Worm (Caenorhabditis elegans) whole organism, mixed stage, embryonic: ENCODE results near the gene mdh-1.

ENCODE experiments used
- M03D4.4 ChIP-seq: sonication (generic microtip); optimal IDR thresholded peaks from 2 replicates; lab custom pipeline; 2017; ENCODE audit warnings: mild to moderate bottlenecking, missing genetic modification characterization, missing compliant biosample characterization
- blmp-1 ChIP-seq: fragments of 150-350 bp; optimal IDR thresholded peaks from 2 replicates; lab custom pipeline; 2014; ENCODE audit warnings: missing biosample characterization, missing genetic modification characterization
- ceh-39 ChIP-seq: fragments of 150-350 bp; optimal IDR thresholded peaks from 2 replicates; lab custom pipeline; 2014; ENCODE audit warnings: missing biosample characterization, missing genetic modification characterization
- ceh-43 ChIP-seq: fragments of 200-800 bp; sonication (Bioruptor generic); optimal IDR thresholded peaks from 2 replicates; lab custom pipeline; 2018; ENCODE audit warnings: mild to moderate bottlenecking, missing genetic modification characterization, moderate library complexity, missing compliant biosample characterization
- ceh-83 ChIP-seq: fragments of 200-800 bp; sonication (Bioruptor generic); optimal IDR thresholded peaks from 2 replicates; lab custom pipeline; 2018; ENCODE audit warnings: mild to moderate bottlenecking, missing genetic modification characterization, missing compliant biosample characterization
- ces-1 ChIP-seq: fragments of 150-350 bp; optimal IDR thresholded peaks from 2 replicates; lab custom pipeline; 2014; ENCODE audit warnings: missing biosample characterization, missing genetic modification reagents, missing genetic modification characterization
- cnd-1 ChIP-seq: fragments of 200-800 bp; sonication (Bioruptor generic); optimal IDR thresholded peaks from 2 replicates; lab custom pipeline; 2018; ENCODE audit warnings: mild to moderate bottlenecking, missing genetic modification characterization, missing compliant biosample characterization
- drap-1 ChIP-seq: fragments of 200-800 bp; sonication (Bioruptor generic); optimal IDR thresholded peaks from 3 replicates; lab custom pipeline; 2018; ENCODE audit warnings: mild to moderate bottlenecking, missing genetic modification characterization, missing compliant biosample characterization
- elt-1 ChIP-seq: sonication (generic microtip); optimal IDR thresholded peaks from 2 replicates; lab custom pipeline; 2017; ENCODE audit warnings: missing genetic modification characterization, mild to moderate bottlenecking, missing compliant biosample characterization, antibody characterized with exemption, moderate library complexity, borderline replicate concordance; ENCODE audit not compliant: insufficient read depth
- elt-3 ChIP-seq: fragments of 150-350 bp; optimal IDR thresholded peaks from 2 replicates; lab custom pipeline; 2014; ENCODE audit warnings: missing biosample characterization, missing genetic modification characterization
- flh-1 ChIP-seq: fragments of 200-800 bp; sonication (Bioruptor generic); optimal IDR thresholded peaks from 2 replicates; lab custom pipeline; 2018; ENCODE audit warnings: mild to moderate bottlenecking, missing genetic modification characterization, moderate library complexity, missing compliant biosample characterization
- ham-2 ChIP-seq: fragments of 200-800 bp; sonication (Bioruptor generic); optimal IDR thresholded peaks from 2 replicates; lab custom pipeline; 2018; ENCODE audit warnings: mild to moderate bottlenecking, missing genetic modification characterization, missing compliant biosample characterization
- hlh-1 ChIP-seq: fragments of 150-350 bp; optimal IDR thresholded peaks from 2 replicates; lab custom pipeline; 2014; ENCODE audit warnings: missing biosample characterization, missing genetic modification reagents, missing genetic modification characterization
- lin-13 ChIP-seq: fragments of 150-350 bp; optimal IDR thresholded peaks from 2 replicates; lab custom pipeline; 2014; ENCODE audit warnings: missing biosample characterization, missing genetic modification characterization
- lin-32 ChIP-seq: fragments of 200-800 bp; sonication (Bioruptor generic); optimal IDR thresholded peaks from 2 replicates; lab custom pipeline; 2018; ENCODE audit warnings: mild to moderate bottlenecking, missing genetic modification characterization, missing compliant biosample characterization
- mls-2 ChIP-seq: sonication (generic microtip); optimal IDR thresholded peaks from 2 replicates; lab custom pipeline; 2016; ENCODE audit warnings: mild to moderate bottlenecking, missing genetic modification characterization, moderate library complexity, missing compliant biosample characterization
- nhr-12 ChIP-seq: fragments of 150-350 bp; optimal IDR thresholded peaks from 2 replicates; lab custom pipeline; 2014; ENCODE audit warnings: missing biosample characterization, missing genetic modification characterization
- nhr-2 ChIP-seq: fragments of 150-350 bp; optimal IDR thresholded peaks from 2 replicates; lab custom pipeline; 2014; ENCODE audit warnings: missing biosample characterization, missing genetic modification characterization
- nhr-237 ChIP-seq: fragments of 150-350 bp; optimal IDR thresholded peaks from 2 replicates; lab custom pipeline; 2014; ENCODE audit warnings: missing biosample characterization, missing genetic modification characterization
- nhr-28 ChIP-seq: fragments of 150-350 bp; optimal IDR thresholded peaks from 2 replicates; lab custom pipeline; 2014; ENCODE audit warnings: missing biosample characterization, missing genetic modification characterization
- nhr-76 ChIP-seq: sonication (generic microtip); optimal IDR thresholded peaks from 2 replicates; lab custom pipeline; 2017; ENCODE audit warnings: missing biosample characterization, missing genetic modification characterization
- pha-4 ChIP-seq: fragments of 150-350 bp; optimal IDR thresholded peaks from 2 replicates; lab custom pipeline; 2018; ENCODE audit warnings: missing biosample characterization, missing genetic modification reagents, missing genetic modification characterization
- sem-2 ChIP-seq: fragments of 200-800 bp; sonication (Bioruptor generic); optimal IDR thresholded peaks from 2 replicates; lab custom pipeline; 2018; ENCODE audit warnings: mild to moderate bottlenecking, missing genetic modification characterization, missing compliant biosample characterization
- sptf-1 ChIP-seq: sonication (generic microtip); optimal IDR thresholded peaks from 2 replicates; lab custom pipeline; 2017; ENCODE audit warnings: mild to moderate bottlenecking, missing genetic modification characterization, moderate library complexity, missing compliant biosample characterization
- tbx-8 ChIP-seq: fragments of 200-800 bp; sonication (Bioruptor generic); optimal IDR thresholded peaks from 2 replicates; lab custom pipeline; 2018; ENCODE audit warnings: mild to moderate bottlenecking, missing genetic modification characterization, moderate library complexity, missing compliant biosample characterization
- unc-120 ChIP-seq: sonication (generic microtip); optimal IDR thresholded peaks from 2 replicates; lab custom pipeline; 2017; ENCODE audit warnings: missing genetic modification characterization, missing compliant biosample characterization; ENCODE audit not compliant: poor library complexity, severe bottlenecking
- unc-39 ChIP-seq: fragments of 150-350 bp; optimal IDR thresholded peaks from 2 replicates; lab custom pipeline; 2014; ENCODE audit warnings: missing biosample characterization, missing genetic modification characterization
- unc-62 ChIP-seq: fragments of 150-350 bp; optimal IDR thresholded peaks from 2 replicates; lab custom pipeline; 2014; ENCODE audit warnings: missing biosample characterization, missing genetic modification reagents, missing genetic modification characterization
- zip-8 ChIP-seq: fragments of 150-350 bp; optimal IDR thresholded peaks from 2 replicates; lab custom pipeline; 2014; ENCODE audit warnings: missing biosample characterization, missing genetic modification characterization
- ztf-11 ChIP-seq: fragments of 150-350 bp; optimal IDR thresholded peaks from 2 replicates; lab custom pipeline; 2014; ENCODE audit warnings: missing biosample characterization, missing genetic modification characterization

Gene mdh-1

DNA sequence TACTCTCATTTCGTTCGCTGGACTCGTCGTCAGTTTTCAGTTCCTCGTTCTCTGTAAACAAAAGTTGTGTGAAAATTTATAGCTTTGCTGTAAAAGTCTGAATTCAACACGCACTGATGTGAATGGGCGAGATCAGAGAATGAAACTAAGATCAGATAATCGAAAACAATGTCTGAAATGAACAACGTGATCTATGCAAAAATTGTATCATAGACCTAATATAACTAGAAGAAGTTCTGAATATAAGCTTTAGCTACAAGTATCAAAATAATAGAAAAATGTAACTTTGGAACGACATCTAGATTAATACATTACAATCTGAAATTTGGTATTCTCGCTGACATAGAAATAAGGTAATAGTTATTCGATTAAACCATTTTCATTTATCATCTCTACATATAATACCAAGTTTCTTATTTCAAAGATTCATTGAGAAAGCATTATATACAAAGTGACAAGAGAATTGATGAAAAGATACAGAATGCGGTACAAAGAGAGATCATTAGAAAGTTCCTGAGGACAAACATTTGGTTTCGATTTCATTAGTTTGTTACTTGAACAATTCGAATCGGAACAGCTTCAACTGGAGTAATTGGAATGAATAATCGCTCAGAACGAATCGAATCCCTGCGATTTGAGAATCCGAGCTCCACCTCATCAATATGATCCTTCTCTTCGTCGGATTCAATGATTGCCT, 12.0 kb downstream of the mdh-1 start, which contains the start of gene moc-2:
Gene moc-2, minus strand, starts transcription at position 51 of the 697 bp plus-strand sequence.
- TF ChIP-seq ceh-83 (GFP tag; lab: Kevin White, UChicago) (no peak), lin-32 (no peak), lin-13 (tag; lab: Kevin White, UChicago) (no peak), sptf-1 (tag; lab: Kevin White, UChicago) (no peak), M03D4.4 (tag; lab: Kevin White, UChicago) (no peak), mls-2 (no peak), flh-1 (no peak), hlh-1 (no peak), nhr-237 (tag; lab: Kevin White, UChicago) (no peak), elt-1 (no peak), cnd-1 (tag; lab: Kevin White, UChicago) (no peak), ceh-43 (GFP tag; lab: Kevin White, UChicago) (no peak), nhr-12 (tag; lab: Kevin White, UChicago) (no peak), nhr-28 (no peak), unc-39 (no peak), unc-62 (GFP tag; lab: Kevin White, UChicago) (no peak), ham-2 (no peak), ztf-11 (tag; lab: Kevin White, UChicago) (no peak)
- TF ChIP-seq, all 35 proteins: peak for 0

DNA sequence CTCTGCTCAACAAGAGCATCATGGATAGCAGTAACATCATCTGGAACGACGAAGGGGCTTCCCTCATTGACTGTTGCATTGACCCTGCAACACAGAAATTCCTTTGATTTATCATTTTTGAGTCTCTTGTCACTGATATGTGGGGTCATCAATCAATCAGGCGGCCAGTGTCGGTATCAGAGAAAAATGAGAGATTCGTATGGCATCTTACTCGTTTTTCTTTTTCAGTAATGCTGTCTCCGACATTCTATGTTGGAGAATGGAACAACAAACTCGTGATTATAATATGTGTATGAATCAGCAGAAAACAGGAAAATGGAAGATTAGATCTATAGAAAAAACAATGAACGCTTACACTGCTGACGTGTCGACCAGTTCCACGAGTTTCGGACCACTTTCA, 13.2 kb downstream of the mdh-1 start:
- TF ChIP-seq drap-1 (GFP tag; lab: Kevin White, UChicago) (no peak), ztf-11 (tag; lab: Kevin White, UChicago) (no peak), zip-8 (tag; lab: Kevin White, UChicago) (no peak), unc-62 (GFP tag; lab: Kevin White, UChicago) (peak; percentile 9)

DNA sequence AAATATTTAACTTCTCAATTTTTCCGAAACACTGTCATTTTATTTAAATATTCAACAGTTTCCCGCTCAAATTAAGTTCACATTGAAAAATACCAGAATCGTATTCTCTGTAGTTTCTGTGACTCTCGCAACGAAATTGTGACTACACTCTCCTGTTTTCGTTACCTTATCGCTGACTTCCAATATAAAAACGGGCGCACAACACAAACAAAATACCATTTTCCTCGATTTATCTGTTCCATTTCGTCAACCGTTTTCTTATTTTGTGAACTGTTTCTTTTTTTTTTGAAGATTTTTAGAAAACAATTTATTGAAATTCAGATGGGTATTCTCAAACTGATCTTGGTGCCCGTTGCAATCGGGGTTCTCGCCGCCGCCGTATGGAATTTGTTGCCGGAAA, 17.4 kb downstream of the mdh-1 start, which contains the start of gene W01A11.1:
Gene W01A11.1, plus strand, starts transcription at position 322 of the 400 bp plus-strand sequence.
- TF ChIP-seq hlh-1: no peak
- no peak for TF ChIP-seq elt-1
- TF ChIP-seq sptf-1 (tag; lab: Kevin White, UChicago): no peak
- TF ChIP-seq unc-120 (tag; lab: Kevin White, UChicago): no peak
- no peak for TF ChIP-seq ceh-39 (tag; lab: Kevin White, UChicago)
- no peak for TF ChIP-seq nhr-28
- no peak for TF ChIP-seq tbx-8 (GFP tag; lab: Kevin White, UChicago)
- no peak for TF ChIP-seq nhr-2
- TF ChIP-seq lin-32: no peak
- TF ChIP-seq pha-4: no peak
- no peak for TF ChIP-seq ztf-11 (tag; lab: Kevin White, UChicago)
- no peak for TF ChIP-seq M03D4.4 (tag; lab: Kevin White, UChicago)
- TF ChIP-seq sem-2 (GFP tag; lab: Kevin White, UChicago): no peak
- TF ChIP-seq nhr-76 (tag; lab: Kevin White, UChicago): no peak
- TF ChIP-seq blmp-1: no peak

DNA sequence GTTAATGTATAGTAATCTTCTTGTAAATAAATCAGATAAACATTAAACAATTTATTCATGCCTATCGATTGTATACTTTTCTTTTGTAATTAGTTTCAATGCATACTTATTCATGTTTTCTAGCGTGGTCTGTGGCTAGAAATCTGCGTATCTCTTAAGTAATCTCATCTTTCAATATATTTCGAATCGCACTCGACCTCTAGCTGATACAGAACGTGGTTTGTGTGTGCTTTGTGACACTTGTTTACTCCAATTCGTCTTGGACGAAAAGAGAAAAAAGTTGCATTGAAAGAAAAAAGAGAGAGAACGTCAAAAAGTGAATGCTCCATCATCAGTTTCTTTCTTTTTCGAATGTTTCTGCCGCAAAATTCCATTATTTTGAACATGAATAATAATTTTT, 17.9 kb downstream of the mdh-1 start:
- no peak for TF ChIP-seq lin-13 (tag; lab: Kevin White, UChicago)
- TF ChIP-seq ceh-39 (tag; lab: Kevin White, UChicago): no peak
- no peak for TF ChIP-seq sem-2 (GFP tag; lab: Kevin White, UChicago)
- TF ChIP-seq nhr-2: no peak
- no peak for TF ChIP-seq elt-3 (tag; lab: Kevin White, UChicago)
- no peak for TF ChIP-seq ceh-43 (GFP tag; lab: Kevin White, UChicago)
- no peak for TF ChIP-seq blmp-1
- TF ChIP-seq nhr-76 (tag; lab: Kevin White, UChicago): no peak
- TF ChIP-seq unc-62 (GFP tag; lab: Kevin White, UChicago): no peak
- no peak for TF ChIP-seq drap-1 (GFP tag; lab: Kevin White, UChicago)
- TF ChIP-seq ces-1 (GFP tag; lab: Kevin White, UChicago): no peak

DNA sequence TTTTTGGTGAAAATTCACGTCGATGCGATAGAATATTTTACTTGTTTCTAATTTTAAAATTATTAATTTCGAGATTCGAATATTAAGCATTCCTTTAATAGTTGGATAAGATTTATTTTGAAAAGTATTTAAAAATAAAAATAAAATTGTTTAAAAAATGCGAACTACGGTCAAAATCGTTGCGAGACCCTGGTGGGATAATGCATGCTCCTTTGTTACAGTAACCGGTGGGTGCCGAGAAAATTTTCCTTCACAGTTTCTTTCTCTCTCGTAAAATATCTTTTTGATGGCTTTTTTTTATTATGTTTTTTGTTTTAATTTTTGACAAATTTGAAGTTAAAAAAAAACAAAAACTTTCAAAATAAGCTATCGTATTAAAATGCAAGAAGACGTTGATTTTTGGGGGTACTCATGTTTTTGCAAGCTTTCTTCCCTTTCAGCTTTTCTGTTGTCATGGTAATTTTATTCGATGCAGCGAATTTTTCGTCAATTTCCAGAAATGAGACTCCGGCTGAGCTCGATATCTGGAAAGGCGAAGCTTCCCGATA, 19.6 kb downstream of the mdh-1 start, which contains the start of gene dgtr-1:
Gene dgtr-1, plus strand, starts transcription at position 498 of the 548 bp plus-strand sequence.
- TF ChIP-seq sptf-1 (tag; lab: Kevin White, UChicago) (no peak), pha-4 (no peak), elt-1 (no peak), lin-32 (no peak), ztf-11 (tag; lab: Kevin White, UChicago) (no peak), blmp-1 (no peak), ceh-39 (tag; lab: Kevin White, UChicago) (no peak)
